Comparison of ENCODE assay signal across 1 fruit fly cellular context in the genomic region with DNA sequence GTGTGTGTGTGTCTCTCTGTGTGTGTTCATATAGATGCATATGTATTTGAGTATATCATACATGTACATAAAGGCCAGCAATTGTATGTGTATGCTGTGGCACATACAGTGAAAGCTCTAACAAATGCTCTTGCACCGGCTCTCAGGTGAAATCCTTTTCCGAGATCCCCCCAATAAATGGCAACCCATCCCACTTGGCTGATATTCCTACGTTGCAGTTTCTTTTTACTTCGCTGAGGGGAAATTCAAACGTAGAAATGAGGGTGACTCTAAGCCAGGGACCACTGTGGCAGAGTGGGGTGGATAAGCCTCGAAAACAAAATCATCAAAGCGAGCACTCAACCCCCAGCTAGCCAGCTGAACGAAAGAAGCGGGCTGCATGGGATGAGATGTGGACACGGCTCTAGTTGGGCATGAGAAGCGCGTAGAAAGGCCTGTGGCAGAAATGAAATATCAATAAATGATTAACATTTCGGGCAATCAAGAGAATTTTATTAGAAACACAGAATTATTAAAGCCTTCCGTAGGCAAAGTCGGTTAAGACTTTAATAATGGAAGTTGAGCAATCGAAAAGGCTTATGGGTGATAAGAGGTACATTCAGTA.
TF ChIP-seq lines count a peak whose summit lies in the region.

No protein-coding gene starts in this region.

TF ChIP-seq in whole organism, embryonic, 481 proteins besides CTCF, POLR2A, EP300 and RAD21 (continued from another document):
- TF ChIP-seq pum (GFP tag; optimal IDR thresholded peaks at IDR 0.05; lab: Kevin White, UChicago): peak; percentile 100
- TF ChIP-seq odd (GFP tag; optimal IDR thresholded peaks at IDR 0.05; lab: Kevin White, UChicago): peak; percentile 88
- peak; percentile 100 for TF ChIP-seq pb (GFP tag; optimal IDR thresholded peaks at IDR 0.05; lab: Kevin White, UChicago)
- peak; percentile 99 for TF ChIP-seq disco-r (GFP tag; optimal IDR thresholded peaks at IDR 0.05; lab: Kevin White, UChicago)
- peak; percentile 97 for TF ChIP-seq Hey (tag; optimal IDR thresholded peaks at IDR 0.05; lab: Kevin White, UChicago)
- peak; percentile 59 to 71 for TF ChIP-seq insv (GFP tag; optimal IDR thresholded peaks at IDR 0.05; lab: Kevin White, UChicago)
- TF ChIP-seq pnt (GFP tag; optimal IDR thresholded peaks at IDR 0.05; lab: Kevin White, UChicago): peak; percentile 100
- peak; percentile 100 for TF ChIP-seq zfh1 (GFP tag; IDR thresholded peaks at IDR 0.05; lab: Robert Waterston, UW)
- TF ChIP-seq CG17912 (GFP tag; optimal IDR thresholded peaks at IDR 0.05; lab: Kevin White, UChicago): peak; percentile 97
- TF ChIP-seq tin (GFP tag; optimal IDR thresholded peaks at IDR 0.05; lab: Kevin White, UChicago): peak; percentile 99
- peak; percentile 94 for TF ChIP-seq CG14965 (GFP tag; optimal IDR thresholded peaks at IDR 0.05; lab: Kevin White, UChicago; ENCODE audit: borderline replicate concordance)
- TF ChIP-seq Fer3 (tag; optimal IDR thresholded peaks at IDR 0.05; lab: Kevin White, UChicago): peak; percentile 99
- peak; percentile 94 for TF ChIP-seq CG15073 (GFP tag; optimal IDR thresholded peaks at IDR 0.05; lab: Kevin White, UChicago)
- peak; percentile 97 for TF ChIP-seq klu (GFP tag; IDR thresholded peaks at IDR 0.05; lab: Robert Waterston, UW)
